Worm (Caenorhabditis elegans): ENCODE results near the gene zipt-13.

zipt-13 gene

DNA sequence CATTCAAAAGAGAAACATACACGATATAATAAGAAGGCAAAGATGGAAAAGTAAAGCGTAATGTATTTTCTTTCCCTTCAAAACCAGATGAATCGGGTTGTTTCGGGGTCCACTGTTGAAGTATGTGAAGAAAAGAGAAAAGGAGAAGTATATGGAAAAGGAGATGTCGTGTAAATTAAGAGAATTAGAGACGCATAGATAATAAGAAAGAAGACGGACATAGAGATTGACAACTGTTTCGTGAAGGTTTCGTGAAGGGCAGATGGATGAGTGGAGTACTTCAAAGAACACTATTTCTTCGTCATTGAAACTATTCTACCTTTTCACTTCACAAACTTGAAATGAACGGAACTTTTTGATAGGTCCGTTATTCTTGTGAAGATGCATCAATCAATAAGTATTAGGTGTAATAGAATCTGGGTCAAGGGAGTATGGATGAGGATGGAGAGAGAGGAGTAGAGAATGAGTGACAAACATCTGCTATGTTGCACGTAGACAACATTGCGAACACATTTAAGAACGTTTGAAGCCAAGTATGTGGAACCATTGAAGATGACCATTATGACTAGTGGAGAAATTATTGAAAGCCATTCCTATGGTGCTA, 1.5 kb upstream of the zipt-13 start (continued):
- TF ChIP-seq fkh-10 (GFP tag; optimal IDR thresholded peaks at IDR 0.05), result no peak

DNA sequence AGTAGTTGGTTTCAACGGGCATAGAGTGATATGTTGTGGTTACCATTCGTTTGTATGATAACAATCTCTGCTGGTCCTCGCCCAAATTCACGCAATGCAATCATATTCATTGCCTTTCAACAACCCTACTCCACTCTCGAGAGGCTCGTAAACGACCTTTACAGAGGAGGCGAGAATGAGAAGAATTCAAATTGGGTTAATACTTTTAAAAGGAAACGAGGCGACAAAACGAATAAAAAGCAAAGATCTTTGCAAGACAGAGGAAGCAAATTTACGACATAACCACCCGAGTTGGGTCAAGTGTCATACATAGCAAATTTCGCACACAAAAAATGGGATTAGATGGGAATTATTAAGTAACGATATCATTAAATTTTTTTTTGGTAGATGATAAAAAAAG, 4.3 kb downstream of the zipt-13 start:
- TF ChIP-seq lin-13 (GFP tag; optimal IDR thresholded peaks at IDR 0.05), result no peak
- no peak for TF ChIP-seq tlp-1 (tag; optimal IDR thresholded peaks at IDR 0.05)
- TF ChIP-seq unc-30 (tag; optimal IDR thresholded peaks at IDR 0.05), result no peak
- TF ChIP-seq nhr-19 (GFP tag; conservative IDR thresholded peaks at IDR 0.05), result no peak
- TF ChIP-seq nhr-20 (tag; optimal IDR thresholded peaks at IDR 0.05), result no peak
- no peak for TF ChIP-seq dpl-1 (GFP tag; optimal IDR thresholded peaks at IDR 0.05)
- TF ChIP-seq efl-1 (optimal IDR thresholded peaks at IDR 0.05), result no peak
- peak in 1 of 2 experiments; percentile 5 for TF ChIP-seq efl-1 (GFP tag; optimal IDR thresholded peaks at IDR 0.05 in 1 of 2)
- TF ChIP-seq aly-2 (tag; optimal IDR thresholded peaks at IDR 0.05), result no peak
- peak; percentile 13 for TF ChIP-seq lin-14 (GFP tag; optimal IDR thresholded peaks at IDR 0.05)
- no peak for TF ChIP-seq lsy-2 (tag; optimal IDR thresholded peaks at IDR 0.05)
- no peak for TF ChIP-seq pax-3 (tag; optimal IDR thresholded peaks at IDR 0.05)
- TF ChIP-seq xbp-1 (tag; optimal IDR thresholded peaks at IDR 0.05), result no peak
- TF ChIP-seq blmp-1 (tag; optimal IDR thresholded peaks at IDR 0.05), result peak; percentile 29
- TF ChIP-seq fkh-8 (tag; optimal IDR thresholded peaks at IDR 0.05), result no peak
- TF ChIP-seq zip-4 (GFP tag; optimal IDR thresholded peaks at IDR 0.05), result no peak
- TF ChIP-seq F16B12.6 (tag; optimal IDR thresholded peaks at IDR 0.05), result no peak

DNA sequence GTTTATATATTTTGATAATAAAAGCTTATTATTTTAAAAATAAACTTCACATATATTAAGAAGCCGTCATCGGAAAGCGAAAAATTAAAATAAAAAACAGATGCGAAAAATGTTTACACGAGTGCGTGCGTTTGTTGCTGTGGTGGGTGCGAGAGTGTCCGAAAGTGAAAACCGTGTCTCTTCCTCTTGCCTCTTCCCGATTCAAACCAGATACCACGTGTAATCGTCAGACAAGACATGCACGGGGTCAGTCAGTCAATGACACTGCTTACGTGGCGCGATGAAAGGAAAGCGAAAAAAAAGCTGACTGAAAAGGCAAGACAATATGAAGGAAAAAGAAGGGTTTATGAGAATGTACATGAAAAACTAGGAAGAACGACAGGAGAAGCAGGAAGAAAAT, 5.9 kb downstream of the zipt-13 start:
- TF ChIP-seq elt-3 (tag; optimal IDR thresholded peaks at IDR 0.05), result peak in 1 of 6 experiments; percentile 18
- peak; percentile 5 for TF ChIP-seq nhr-71 (tag; optimal IDR thresholded peaks at IDR 0.05)
- peak; percentile 69 for TF ChIP-seq nhr-85 (tag)
- TF ChIP-seq blmp-1 (tag; optimal IDR thresholded peaks at IDR 0.05), result peak; percentile 99
- peak; percentile 34 for TF ChIP-seq snu-23 (GFP tag; optimal IDR thresholded peaks at IDR 0.05)
- peak; percentile 1 for TF ChIP-seq nhr-20 (tag; optimal IDR thresholded peaks at IDR 0.05)
- no peak for TF ChIP-seq nhr-19 (GFP tag; conservative IDR thresholded peaks at IDR 0.05)
- peak in 1 of 2 experiments; percentile 26 for TF ChIP-seq lin-35 (GFP tag; optimal IDR thresholded peaks at IDR 0.05)
- no peak for TF ChIP-seq ces-1 (GFP tag; optimal IDR thresholded peaks at IDR 0.05)
- no peak for TF ChIP-seq efl-1 (optimal IDR thresholded peaks at IDR 0.05)
- TF ChIP-seq efl-1 (GFP tag; optimal IDR thresholded peaks at IDR 0.05 in 1 of 2), result no peak
- no peak for TF ChIP-seq egl-27 (tag; optimal IDR thresholded peaks at IDR 0.05)
- TF ChIP-seq lin-39 (tag; optimal IDR thresholded peaks at IDR 0.05), result no peak
- TF ChIP-seq mdl-1 (tag; optimal IDR thresholded peaks at IDR 0.05), result peak in 1 of 2 experiments; percentile 63
- TF ChIP-seq dsc-1 (tag; optimal IDR thresholded peaks at IDR 0.05), result peak; percentile 79
- peak; percentile 71 for TF ChIP-seq lin-14 (GFP tag; optimal IDR thresholded peaks at IDR 0.05)
- TF ChIP-seq mep-1 (tag; optimal IDR thresholded peaks at IDR 0.05), result peak; percentile 41
- no peak for TF ChIP-seq nhr-76 (tag; optimal IDR thresholded peaks at IDR 0.05)
- no peak for TF ChIP-seq pax-3 (tag; optimal IDR thresholded peaks at IDR 0.05)

DNA sequence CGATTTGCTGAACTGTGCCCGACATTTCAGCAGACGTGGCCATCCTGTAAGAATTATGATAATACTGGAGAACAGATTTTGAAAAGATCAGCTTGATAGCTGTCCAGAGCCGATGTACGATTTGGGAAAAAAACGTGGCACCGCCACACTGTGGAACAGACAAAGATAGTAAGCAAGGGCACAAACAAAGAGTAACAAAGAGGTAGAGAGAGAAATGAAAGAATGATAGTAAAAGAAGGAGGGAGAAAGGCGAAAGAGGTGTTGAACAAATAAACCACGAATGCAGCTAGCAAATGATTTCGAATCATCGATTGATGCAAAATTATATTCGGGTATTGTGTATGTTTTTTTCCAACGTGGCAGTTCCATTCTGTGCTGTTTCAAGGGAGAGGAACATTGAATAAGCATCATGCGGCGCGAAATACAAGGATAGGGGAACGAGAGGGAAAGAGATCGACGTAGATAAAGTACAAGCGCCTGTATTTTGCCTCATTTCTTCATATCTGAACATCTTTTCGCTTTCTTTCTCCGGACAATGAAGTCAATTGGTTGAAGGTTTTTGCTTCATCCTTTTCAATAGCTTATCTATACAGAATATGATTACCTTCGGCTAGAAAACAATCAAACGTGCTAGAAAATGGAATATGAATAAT, 8.5 kb downstream of the zipt-13 start, which contains the start of gene C14H10.3:
TSS of gene C14H10.3 (minus strand) at position 44 of the 653 bp plus-strand sequence.
- TF ChIP-seq jun-1 (tag; optimal IDR thresholded peaks at IDR 0.05), result no peak
- TF ChIP-seq lin-14 (GFP tag; optimal IDR thresholded peaks at IDR 0.05), result peak; percentile 5
- peak; percentile 83 for TF ChIP-seq blmp-1 (tag; optimal IDR thresholded peaks at IDR 0.05)

DNA sequence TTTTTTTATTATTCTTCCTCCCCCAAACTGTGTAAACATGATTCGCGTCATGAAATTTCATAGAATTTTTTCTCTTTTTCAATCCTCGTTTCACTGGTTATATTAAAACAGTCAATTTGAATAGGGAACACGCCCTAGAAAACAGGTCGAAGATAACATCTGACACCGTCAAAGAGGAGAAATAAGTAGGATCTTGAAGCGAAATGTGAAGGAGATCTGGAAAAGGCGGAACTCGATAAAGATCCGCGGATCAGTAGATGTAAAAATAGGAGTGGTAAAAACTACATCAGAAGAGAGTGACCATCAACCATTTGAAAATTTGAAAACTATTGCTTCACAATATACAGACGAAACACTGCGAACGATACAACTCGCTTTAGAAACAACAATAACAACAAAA, 9.5 kb downstream of the zipt-13 start:
- TF ChIP-seq snpc-4 (tag; optimal IDR thresholded peaks at IDR 0.05), result no peak
- TF ChIP-seq blmp-1 (tag; optimal IDR thresholded peaks at IDR 0.05), result peak; percentile 13
- TF ChIP-seq nhr-85 (tag), result no peak
- TF ChIP-seq ama-1 (optimal IDR thresholded peaks at IDR 0.05), result no peak

Data from whole organism, L1 larva.